Worm (Caenorhabditis elegans) whole organism, late embryonic: ENCODE measurements around the gene col-89.

Experiments
- C38D4.7 ChIP-seq: fragments of 200-800 bp; sonication (Bioruptor generic); optimal IDR thresholded peaks from 2 replicates; lab custom pipeline; 2018; ENCODE audit warnings: mild to moderate bottlenecking, missing genetic modification characterization, moderate library complexity, missing compliant biosample characterization
- ama-1 ChIP-seq: fragments of 150-350 bp; optimal IDR thresholded peaks from 2 replicates; lab custom pipeline; 2014
- ceh-34 ChIP-seq: sonication (generic microtip); optimal IDR thresholded peaks from 2 replicates; lab custom pipeline; 2016; ENCODE audit warnings: mild to moderate bottlenecking, missing genetic modification characterization, missing compliant biosample characterization
- ceh-45 ChIP-seq: fragments of 200-800 bp; sonication (Bioruptor generic); IDR thresholded peaks from 2 replicates; pipeline ENCODE4 v1.3.6; 2022; ENCODE audit warnings: missing genetic modification reagents, missing genetic modification characterization, missing compliant biosample characterization
- dve-1 ChIP-seq: sonication (generic microtip); optimal IDR thresholded peaks from 2 replicates; lab custom pipeline; 2017; ENCODE audit warnings: antibody characterized with exemption, mild to moderate bottlenecking, missing genetic modification characterization, missing compliant biosample characterization
- elt-2 ChIP-seq: sonication (generic microtip); optimal IDR thresholded peaks from 2 replicates; lab custom pipeline; 2016; ENCODE audit warnings: missing genetic modification reagents, missing genetic modification characterization, missing compliant biosample characterization
- fkh-10 ChIP-seq: fragments of 150-350 bp; optimal IDR thresholded peaks from 2 replicates; lab custom pipeline; 2014; ENCODE audit warnings: missing biosample characterization, missing genetic modification reagents, missing genetic modification characterization
- gmeb-2 ChIP-seq: sonication (generic microtip); optimal IDR thresholded peaks from 2 replicates; lab custom pipeline; 2016; ENCODE audit warnings: missing genetic modification characterization, inconsistent platforms, missing compliant biosample characterization
- hlh-8 ChIP-seq: sonication (generic microtip); optimal IDR thresholded peaks from 2 replicates; lab custom pipeline; 2016; ENCODE audit warnings: missing genotype, missing genetic modification characterization, missing compliant biosample characterization
- nhr-11 ChIP-seq: fragments of 150-350 bp; optimal IDR thresholded peaks from 2 replicates; lab custom pipeline; 2014; ENCODE audit warnings: missing biosample characterization, missing genetic modification characterization
- odd-2 ChIP-seq: sonication (generic microtip); optimal IDR thresholded peaks from 2 replicates; lab custom pipeline; 2017; ENCODE audit warnings: antibody characterized with exemption, mild to moderate bottlenecking, missing genetic modification characterization, missing compliant biosample characterization
- pqm-1 ChIP-seq: sonication (generic microtip); optimal IDR thresholded peaks from 2 replicates; lab custom pipeline; 2016; ENCODE audit warnings: missing genetic modification characterization, missing compliant biosample characterization
- tbx-2 ChIP-seq: sonication (generic microtip); optimal IDR thresholded peaks from 2 replicates; lab custom pipeline; 2016; ENCODE audit warnings: missing genetic modification characterization, missing compliant biosample characterization
- ztf-16 ChIP-seq: sonication (generic microtip); optimal IDR thresholded peaks from 2 replicates; lab custom pipeline; 2017; ENCODE audit warnings: missing genetic modification characterization, missing compliant biosample characterization

DNA sequence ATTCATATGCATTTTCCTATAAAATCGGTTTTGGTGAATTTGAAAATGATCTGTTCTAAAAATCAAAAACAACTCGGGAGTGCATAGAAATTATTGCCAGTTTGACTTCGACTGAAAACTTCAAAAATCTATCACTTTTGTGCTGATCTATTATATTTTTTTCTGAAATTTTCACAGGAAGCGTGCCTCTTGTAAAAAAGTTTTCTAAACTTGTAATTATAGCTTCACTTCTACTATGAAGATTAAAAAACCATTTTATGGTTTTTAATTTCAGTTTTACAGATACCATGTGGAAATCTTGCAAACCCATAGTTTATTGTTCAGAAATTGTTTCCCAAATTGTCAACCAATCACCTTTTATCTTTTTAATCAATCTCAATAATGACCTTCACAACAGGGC is 13.9 kb upstream of the col-89 start, which contains the start of gene F17C8.9:
- TF ChIP-seq elt-2 (tag; lab: Kevin White, UChicago) (no peak), fkh-10 (GFP tag; lab: Kevin White, UChicago) (no peak), hlh-8 (no peak), C38D4.7 (no peak), ceh-45 (GFP tag; lab: Robert Waterston, UW) (no peak), ceh-34 (tag; lab: Kevin White, UChicago) (no peak), ama-1 (lab: Kevin White, UChicago) (no peak), tbx-2 (tag; lab: Kevin White, UChicago) (no peak), ztf-16 (tag; lab: Kevin White, UChicago) (no peak), pqm-1 (tag; lab: Kevin White, UChicago) (no peak), gmeb-2 (tag; lab: Kevin White, UChicago) (no peak), odd-2 (tag; lab: Kevin White, UChicago) (no peak), dve-1 (no peak), nhr-11 (no peak)
